Worm (Caenorhabditis elegans) whole organism, L4/young adult: ENCODE measurements around the gene W03B1.5.

Experiments used
- W03F9.2 ChIP-seq: fragments of 150-350 bp; optimal IDR thresholded peaks from 2 replicates; lab custom pipeline; 2014; ENCODE audit warnings: missing biosample characterization, missing genetic modification characterization
- dao-5 ChIP-seq: sonication (generic microtip); optimal IDR thresholded peaks from 2 replicates; lab custom pipeline; 2016; ENCODE audit warnings: missing genotype, missing genetic modification characterization, moderate library complexity, missing compliant biosample characterization
- him-1 ChIP-seq: sonication (generic microtip); optimal IDR thresholded peaks from 2 replicates; lab custom pipeline; 2016; ENCODE audit warnings: missing genotype, missing genetic modification reagents, missing genetic modification characterization, missing compliant biosample characterization

W03B1.5 gene

DNA sequence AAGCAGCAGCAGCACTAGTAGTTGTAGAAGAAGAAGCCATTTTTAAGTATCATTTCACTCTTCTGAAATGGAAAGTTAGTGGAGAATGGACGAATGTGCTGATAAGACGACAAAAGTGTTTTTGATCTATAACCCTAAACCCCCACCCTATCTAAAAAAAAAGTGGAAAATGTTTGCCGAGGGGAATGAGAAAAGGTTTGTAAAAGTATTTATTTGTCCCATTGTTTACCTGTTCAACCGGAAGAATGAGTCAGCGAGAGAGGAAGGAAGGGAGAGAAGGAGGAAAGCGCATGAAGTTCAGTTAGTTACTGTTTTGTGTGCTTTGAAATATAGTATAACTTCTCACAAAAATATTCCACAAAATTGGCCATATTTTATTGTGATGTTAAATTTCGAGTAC lies 48.9 kb downstream of the W03B1.5 start:
- TF ChIP-seq dao-5 (tag; lab: Kevin White, UChicago) = no peak
- TF ChIP-seq W03F9.2 = no peak
- no peak for TF ChIP-seq him-1

DNA sequence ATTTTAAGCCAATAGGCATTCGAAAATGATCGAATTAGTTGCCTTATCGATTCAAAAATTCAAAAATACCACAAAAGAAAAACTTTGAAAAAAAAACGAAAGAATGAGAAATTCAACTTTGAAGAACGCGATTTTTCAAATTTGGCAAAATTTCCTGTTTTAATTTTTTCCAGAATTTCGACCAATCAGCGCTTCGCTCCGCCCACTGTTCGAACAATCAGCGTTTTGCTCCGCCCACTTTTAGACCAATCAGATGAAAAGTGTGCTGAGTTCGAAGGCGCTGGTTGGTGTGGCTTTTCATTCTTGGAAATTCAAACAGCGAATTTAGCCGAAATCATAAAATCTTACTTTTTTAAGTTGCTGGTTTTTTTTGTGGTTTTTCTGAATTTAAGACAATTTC lies 49.3 kb downstream of the W03B1.5 start:
- TF ChIP-seq him-1 = no peak
- no peak for TF ChIP-seq W03F9.2
- TF ChIP-seq dao-5 (tag; lab: Kevin White, UChicago) = no peak

DNA sequence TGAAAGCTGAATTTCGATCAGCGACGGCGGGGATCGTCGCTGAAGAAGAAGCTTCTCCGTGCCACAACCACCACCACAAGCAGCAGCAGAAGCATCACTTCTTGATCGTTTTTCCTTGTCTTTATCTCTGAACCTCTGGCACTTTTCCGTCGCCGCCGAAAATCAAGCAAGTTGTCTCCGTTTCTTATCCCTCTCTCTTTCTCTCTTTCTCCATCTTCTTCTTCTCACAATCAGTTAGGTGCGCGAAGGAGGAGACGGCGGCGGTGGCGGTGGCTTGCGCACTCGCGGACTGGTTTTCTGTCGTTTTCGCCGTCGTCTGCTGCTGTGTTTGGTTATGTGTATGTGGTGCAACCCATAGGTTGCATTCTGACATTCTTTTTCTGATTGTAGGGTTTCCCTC lies 50.2 kb downstream of the W03B1.5 start:
- TF ChIP-seq dao-5 (tag; lab: Kevin White, UChicago) (no peak), him-1 (no peak)

DNA sequence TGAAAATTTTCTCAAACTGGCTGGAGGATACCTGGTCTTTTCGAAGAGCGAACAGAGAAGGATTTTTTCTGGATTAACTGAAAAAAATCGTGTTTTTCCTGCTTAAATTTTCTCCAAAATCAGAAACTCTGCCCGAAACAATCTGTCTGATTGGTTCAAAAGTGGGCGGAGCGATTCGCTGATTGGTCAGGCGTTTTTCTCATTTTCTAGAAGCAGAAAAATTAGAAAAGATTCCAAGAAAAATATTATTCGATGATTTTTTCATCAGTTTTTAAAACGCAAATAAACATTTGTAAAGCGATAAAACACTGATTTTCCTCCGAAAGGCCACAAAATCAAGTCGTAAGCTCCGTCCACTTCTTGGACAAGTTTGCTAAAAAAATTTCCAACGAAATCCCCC lies 50.6 kb downstream of the W03B1.5 start:
- TF ChIP-seq dao-5 (tag; lab: Kevin White, UChicago) (no peak), him-1 (no peak), W03F9.2 (no peak)

DNA sequence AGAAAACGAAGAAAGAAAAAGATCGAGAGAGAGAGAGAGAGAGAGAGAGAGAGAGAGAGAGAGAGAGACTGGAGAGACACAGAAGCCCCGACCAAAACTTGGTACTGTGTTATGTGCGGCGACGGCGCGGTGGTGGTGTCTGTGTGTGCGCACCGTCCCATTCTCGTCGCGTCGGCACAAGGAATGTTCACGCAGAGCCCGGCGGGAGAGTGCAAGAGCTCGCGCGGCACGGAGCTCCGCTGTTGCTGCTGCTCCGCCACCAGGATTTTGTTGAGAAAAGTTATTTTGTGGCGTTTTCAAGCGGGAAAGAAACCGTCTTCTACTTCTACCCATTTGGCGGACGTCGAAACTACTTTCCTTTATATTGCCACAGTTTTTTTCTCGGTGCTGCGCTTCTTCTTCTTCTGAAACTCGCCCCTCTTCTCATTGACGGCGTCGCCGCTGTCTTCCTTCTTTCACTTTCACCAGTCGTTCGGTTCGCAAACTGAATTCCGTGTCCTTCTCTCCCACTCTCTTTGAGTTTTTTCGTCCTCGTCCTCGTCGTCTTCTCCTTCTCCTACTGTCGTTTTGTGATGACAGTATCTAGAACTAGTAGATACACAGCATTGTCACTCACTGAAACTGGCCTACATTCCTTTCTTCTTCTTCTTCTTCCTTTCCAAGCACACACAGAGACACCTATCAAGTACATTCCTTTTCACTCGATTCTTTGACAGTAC lies 51.3 kb downstream of the W03B1.5 start:
- TF ChIP-seq dao-5 (tag; lab: Kevin White, UChicago) (no peak), W03F9.2 (no peak), him-1 (no peak)

DNA sequence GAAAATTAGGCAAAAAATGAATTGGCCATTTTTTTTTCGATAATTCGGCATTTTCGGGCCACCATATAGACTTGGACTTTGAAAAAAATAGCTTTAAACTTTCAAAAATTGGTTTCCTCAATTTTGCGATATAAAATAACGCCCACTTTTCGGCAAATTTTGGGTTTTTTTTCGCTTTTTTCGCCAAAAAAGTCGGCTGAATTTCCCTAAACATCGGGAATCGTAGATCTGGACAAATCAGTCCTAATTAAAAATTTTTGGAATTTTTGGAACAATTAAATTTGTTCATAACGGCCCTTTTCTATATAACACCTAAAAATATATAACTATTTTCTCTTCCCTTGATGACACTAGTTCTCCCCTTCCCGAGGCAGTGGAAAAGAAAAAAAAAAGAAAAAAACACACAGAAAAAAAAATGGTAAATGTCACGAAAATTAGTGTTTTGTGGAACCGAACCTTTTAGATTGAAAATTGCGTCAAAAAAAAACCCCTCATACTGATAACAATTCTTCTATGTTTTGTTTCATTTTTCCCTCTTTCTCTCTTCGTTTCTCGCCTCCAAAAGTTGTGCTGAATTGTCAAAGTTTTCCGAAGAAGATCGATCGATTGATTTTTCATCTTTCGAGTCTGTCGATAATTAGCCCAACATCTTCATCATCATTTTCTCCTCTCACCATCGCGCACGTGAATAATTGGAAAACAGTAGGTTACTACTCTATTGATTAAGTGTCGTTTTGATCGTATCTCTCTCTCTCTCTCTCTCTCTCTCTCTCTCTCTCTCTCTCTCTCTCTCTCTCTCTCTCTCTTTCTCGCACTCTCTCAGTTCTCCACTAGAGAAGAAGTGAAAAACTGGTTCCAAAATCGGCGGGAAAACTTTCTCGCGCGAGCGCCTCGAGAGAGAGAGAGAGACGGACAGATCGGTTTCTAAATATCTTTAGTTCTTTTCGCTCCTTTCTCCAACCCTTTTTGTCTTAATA lies 52.4 kb downstream of the W03B1.5 start, which contains the start of gene Y24D9A.6:
Y24D9A.6 (minus strand) TSS at position 51 of the 977 bp plus-strand sequence.
- no peak for TF ChIP-seq W03F9.2
- no peak for TF ChIP-seq dao-5 (tag; lab: Kevin White, UChicago)
- no peak for TF ChIP-seq him-1
